Worm (Caenorhabditis elegans) whole organism, dauer: ENCODE results near the gene T11F9.22.

Source experiments
- unc-62 ChIP-seq: sonication (generic microtip); optimal IDR thresholded peaks from 2 replicates; lab custom pipeline; 2017; ENCODE audit warnings: missing biosample characterization, missing genetic modification reagents, missing genetic modification characterization

The T11F9.22 gene

DNA sequence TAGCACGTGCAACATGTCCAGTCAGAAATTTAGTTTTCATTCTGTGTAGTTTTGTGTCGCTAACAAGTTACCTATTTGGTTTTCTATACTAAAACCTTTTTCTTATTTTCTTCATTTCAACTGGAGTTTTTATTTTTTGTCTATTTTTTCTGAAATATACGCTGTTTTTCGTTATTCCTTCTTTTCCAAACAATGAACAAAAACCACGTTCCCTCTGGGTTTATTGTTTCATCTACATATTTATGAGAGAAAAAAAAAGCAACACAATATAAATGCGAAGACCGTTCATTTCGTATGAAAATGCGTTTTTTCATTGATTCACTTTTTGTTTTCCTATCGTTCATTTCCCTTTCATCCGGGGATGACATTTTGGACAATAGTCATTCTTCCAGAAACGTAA lies at the start of gene T11F9.22:
Gene T11F9.22 (plus strand): TSS at position 301 of the 400 bp plus-strand sequence.
- TF ChIP-seq unc-62 (GFP tag; lab: Kevin White, UChicago): no peak

DNA sequence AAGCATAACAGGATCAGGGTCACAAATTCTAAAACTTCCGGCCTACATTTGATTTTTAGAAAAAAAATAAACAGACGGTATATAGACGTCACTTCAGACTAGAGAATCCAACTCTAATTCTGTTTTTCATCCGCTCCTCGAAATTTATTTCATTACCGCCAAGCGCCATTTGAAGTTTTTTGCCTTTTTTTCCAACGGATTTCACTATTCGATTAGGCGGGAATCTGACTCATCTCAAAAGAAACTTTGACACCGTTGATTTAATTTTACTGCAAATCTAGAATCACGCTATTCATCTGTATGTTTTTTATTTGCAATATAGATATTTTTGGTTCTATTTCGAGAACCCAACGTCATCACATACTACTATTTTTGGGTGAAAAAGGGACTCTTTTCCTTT lies 48.7 kb upstream of the T11F9.22 start:
- TF ChIP-seq unc-62 (GFP tag; lab: Kevin White, UChicago): no peak

DNA sequence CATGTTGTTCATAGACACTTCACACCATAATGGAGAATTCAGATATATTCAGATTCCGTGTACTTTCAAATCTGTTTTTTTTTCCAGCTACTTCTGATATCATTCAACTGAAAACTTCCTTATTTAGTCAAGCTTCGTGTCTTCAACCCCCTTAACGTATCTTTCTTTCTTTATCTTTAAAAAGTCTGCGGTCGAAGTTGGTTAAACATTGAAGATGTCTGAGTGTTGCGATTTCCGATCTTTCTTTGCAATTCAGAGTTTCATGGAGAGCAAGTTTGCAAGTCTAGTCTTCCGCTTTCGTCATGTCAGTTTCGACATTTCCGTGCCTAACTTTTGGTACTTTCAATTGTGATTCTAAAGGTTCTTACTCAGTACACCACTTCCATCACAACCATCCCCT lies 44.3 kb upstream of the T11F9.22 start:
- no peak for TF ChIP-seq unc-62 (GFP tag; lab: Kevin White, UChicago)

DNA sequence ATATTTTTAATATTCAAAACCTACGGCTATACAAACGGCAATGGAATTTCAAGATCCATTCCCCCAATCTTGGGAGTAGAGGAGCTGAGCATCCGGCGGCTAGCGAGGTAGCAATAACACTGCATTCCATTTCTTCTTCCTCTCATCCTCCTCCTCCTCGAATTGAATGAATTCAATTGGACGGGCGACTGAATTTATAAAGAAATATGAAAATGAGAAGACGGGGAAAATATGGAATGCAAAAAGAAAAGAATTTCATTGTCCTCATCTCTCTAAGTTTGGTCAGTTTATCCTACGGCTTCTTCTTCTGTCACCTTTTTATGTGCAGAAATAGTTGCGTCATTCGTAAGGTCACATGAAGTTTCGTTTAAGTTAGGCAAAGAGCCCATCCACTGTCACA lies 43.1 kb upstream of the T11F9.22 start:
- TF ChIP-seq unc-62 (GFP tag; lab: Kevin White, UChicago): no peak

DNA sequence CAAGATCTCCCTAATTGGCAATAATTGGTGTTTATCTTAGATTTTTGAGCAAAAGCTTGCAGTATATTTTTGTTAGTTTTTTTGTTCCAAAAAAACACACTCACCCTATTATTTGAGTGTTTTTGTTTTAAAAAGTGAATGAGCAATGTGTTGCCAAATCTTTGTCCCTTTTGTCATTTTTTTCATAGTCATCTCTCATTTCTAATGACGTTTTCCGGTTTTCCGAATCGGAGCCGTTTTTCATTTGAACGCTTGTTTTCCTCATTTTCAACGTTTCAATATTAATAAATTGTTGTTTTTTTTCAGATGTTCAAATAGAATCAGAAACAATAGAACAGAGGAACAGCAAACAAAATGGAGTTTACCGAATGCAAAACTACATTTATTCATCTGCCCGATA lies 41.0 kb upstream of the T11F9.22 start, which contains the start of gene dmsr-1:
Gene dmsr-1 (plus strand): TSS at position 301 of the 400 bp plus-strand sequence.
- no peak for TF ChIP-seq unc-62 (GFP tag; lab: Kevin White, UChicago)

DNA sequence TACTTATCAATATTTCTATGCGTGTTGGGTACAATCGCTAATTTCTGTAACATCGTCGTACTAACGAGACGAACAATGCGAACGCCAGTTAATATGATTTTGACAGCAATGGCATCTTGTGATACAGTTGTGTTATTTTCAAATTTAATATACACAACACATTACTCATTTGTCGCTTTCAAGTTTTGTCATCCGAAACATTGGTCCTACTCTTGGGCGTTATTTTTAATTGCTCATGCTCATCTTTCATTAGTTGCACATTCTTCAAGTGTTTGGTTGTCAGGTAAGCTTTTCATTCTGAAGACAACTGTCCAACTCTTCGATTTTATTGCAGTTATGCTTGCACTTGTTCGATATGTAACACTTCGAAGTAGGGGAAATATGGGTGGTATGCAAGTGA lies 40.3 kb upstream of the T11F9.22 start:
- no peak for TF ChIP-seq unc-62 (GFP tag; lab: Kevin White, UChicago)

DNA sequence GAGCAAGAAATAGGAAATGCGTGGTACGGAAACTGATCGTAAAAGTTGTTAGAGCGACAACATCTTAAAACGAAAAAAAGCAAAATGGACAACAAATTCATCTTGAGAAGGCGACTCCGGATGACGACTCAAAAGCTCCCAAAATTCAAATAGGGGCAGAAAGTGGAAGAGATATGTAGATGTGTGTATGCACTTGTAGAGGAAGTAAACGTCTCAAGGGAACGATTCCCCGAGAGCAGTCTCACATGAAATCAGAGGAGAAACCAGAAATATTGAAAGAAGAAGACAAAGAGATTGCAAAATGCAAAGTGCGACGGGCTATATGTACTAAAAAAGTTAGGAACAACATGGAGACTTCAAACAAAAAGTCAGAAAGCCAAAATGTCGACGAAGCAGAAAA lies 36.0 kb upstream of the T11F9.22 start, which contains the start of gene F57B7.2:
Gene F57B7.2 (minus strand): TSS at position 101 of the 400 bp plus-strand sequence.
- no peak for TF ChIP-seq unc-62 (GFP tag; lab: Kevin White, UChicago)

DNA sequence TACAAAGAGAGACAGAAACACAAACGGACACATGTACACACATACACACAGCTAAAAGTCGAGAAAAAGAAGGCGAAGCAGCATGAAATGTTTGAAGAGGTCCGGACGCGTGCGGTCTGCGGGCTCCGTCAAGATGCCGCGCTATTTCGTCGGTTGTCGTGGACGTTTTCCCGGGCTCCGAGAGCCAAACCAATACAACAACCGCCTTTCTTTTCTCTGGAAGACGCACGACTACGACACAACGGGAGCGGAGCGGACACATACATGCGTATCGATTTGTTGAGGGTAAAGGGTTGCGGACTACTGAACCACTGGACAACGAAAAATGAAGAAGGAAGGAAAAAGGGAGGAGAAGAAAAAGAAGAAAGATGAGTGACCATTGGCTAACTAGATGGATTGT lies 34.1 kb upstream of the T11F9.22 start:
- TF ChIP-seq unc-62 (GFP tag; lab: Kevin White, UChicago): no peak

DNA sequence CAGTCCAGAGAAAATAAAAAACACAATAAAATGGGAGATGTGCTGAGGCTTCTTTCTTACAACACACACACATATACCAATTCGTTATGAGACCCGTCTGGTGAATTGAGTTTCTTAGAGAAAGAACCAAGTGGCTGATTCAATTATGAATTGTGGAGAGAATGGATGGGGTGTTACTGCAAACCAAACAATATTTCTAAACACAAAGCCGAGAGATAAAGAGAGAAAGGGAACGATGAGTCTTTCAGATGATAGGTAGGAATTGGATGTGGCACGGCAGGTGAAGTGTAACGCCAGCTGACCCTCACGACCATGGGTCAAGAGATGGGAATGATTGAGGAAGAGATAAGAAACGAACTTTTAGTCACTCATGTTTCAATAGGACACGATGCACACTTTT lies 33.2 kb upstream of the T11F9.22 start, which contains the start of gene mig-17:
Gene mig-17 (plus strand): TSS at position 389 of the 400 bp plus-strand sequence.
- no peak for TF ChIP-seq unc-62 (GFP tag; lab: Kevin White, UChicago)

DNA sequence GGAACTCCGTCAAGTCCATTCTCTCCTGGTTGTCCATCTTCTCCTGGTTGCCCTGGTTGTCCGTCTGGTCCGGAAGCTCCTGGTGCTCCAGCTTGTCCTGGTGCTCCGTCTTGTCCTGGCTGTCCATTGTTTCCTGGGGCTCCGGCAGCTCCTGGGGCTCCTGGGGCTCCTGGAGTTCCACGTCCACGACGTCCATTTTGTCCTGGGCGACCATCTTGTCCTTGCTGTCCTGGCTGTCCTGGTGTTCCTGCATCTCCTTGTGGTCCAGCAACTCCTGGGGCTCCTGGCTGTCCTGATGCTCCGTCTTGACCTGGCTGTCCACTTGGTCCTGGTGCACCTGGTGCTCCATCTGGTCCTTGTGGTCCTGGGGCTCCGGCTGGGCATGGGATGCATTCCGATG lies 30.1 kb upstream of the T11F9.22 start:
- TF ChIP-seq unc-62 (GFP tag; lab: Kevin White, UChicago): no peak

DNA sequence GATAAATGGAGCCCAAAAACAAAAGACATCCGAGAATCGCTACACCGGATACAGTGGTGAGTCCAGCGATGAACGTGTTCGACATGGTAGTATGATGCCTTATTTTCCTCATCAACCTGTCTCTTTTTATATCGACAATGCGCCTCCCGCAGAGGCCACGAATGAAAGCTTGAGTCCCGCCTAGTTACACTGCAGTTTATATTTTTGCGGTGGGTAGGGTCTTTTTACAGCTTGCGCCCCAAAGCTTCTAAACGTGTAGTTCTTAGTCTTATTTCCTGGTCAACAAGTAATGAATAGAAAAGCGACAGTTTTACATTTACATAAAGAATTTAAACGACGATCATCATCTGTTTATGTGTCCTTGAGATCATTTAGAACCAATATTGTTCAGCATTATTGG lies 29.2 kb upstream of the T11F9.22 start, which contains the start of gene col-156:
Gene col-156 (minus strand): TSS at position 101 of the 400 bp plus-strand sequence.
- no peak for TF ChIP-seq unc-62 (GFP tag; lab: Kevin White, UChicago)

DNA sequence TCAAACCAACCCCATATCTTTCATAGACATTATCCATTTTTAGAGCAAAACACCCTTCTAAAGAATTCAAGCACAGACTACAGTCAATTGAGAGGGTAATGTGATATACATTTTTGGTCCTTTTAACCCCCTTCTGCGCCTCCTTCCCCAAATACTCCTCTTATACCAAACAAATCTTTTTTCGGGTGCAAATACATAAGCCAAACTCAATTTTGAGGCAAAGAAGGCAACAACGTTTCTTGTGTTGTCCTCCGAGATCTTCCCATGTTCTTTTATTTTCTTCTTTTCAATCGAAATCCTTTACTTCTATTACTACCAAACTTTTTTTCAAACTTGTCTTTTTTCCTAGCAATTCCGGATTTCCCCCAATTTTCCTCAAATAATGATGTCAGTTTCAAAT lies 24.6 kb upstream of the T11F9.22 start:
- no peak for TF ChIP-seq unc-62 (GFP tag; lab: Kevin White, UChicago)

DNA sequence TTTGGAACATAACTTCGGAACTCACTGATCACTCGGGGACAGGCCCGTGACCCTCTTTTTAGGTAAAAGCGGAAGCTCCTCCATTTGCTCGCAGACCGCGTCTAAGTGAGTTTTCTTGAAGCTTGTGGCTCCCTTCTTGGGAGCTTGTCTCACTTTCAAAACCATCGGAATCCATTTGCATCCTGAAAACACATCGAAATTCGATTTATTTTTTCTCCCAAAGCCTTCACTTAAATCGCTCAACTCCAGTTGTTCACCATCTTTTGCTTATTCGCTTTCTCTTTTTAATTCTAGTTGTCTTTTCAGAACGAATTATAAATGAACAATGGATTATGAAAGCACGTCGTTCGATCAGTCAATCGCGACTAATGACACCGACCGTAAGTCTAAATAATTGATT lies 20.3 kb upstream of the T11F9.22 start, which contains the start of gene T11F9.1:
Gene T11F9.1 (plus strand): TSS at position 301 of the 400 bp plus-strand sequence.
- no peak for TF ChIP-seq unc-62 (GFP tag; lab: Kevin White, UChicago)

DNA sequence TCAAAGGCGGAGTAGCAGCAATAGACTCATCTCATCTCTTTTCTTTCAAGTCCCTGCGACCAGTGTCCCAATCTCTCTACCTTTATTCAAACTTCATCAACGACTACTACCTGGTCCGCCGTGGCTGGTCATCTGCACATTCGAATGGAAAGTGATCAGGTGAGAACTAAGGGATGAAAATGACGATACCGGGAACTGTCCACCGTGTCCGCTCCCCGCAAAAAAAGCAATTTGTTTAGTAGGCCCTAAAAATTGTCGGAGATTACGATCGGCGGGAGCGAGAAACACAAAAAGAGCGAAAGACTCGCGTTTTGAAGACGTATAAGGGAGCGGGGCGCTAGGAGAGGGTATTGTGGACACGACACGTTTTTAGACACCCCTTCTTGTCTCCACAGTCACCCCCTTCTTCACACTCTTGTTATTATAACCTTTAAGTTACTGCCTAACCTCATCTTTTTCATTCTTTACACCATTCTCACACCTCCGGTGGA lies 16.5 kb upstream of the T11F9.22 start, which contains the start of gene zipt-16:
Gene zipt-16 (plus strand): TSS at position 51 of the 491 bp plus-strand sequence.
- no peak for TF ChIP-seq unc-62 (GFP tag; lab: Kevin White, UChicago)

DNA sequence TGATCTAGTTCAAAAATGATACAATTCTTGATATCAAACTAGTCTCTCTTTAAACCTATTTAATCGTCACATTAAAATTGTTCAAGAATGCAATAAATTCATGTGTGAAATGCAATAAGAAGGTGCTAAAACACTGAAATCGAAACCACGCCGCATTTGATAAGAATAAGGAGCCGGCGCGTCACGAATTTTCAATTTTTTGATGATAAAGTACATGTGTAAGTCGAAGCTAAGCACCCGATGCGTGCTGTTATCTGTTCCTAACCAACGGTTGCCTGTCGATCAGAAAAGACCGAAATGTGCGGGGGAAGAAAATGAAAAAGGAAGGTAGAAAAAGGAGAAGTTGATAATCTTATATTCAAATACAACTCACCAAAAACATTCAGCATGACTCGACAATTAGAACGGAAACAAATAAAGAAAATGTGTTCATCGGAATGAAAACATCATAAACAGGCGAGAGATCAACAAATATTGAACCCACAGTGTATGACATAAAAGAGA lies 9.2 kb upstream of the T11F9.22 start, which contains the start of gene aat-6:
Gene aat-6 (minus strand): TSS at position 454 of the 504 bp plus-strand sequence.
- TF ChIP-seq unc-62 (GFP tag; lab: Kevin White, UChicago): no peak

DNA sequence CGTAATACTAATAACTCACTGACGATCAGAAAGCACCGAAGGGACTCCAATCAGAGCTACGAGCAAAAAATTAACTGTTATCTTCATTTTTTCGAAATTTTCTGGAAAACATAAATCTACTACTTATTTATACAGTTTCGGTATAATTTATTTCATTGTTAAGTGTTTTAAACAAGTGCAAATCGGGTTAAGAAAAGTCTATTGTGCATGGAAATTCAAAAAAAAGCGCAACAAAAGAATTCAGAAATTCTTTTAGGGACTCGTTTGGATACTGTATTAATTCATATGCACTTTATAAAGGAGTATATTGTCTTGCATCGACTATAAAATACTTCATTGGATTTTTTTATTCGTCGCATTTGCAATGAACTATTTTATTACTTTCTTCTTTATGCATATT lies 7.3 kb upstream of the T11F9.22 start, which contains the start of the genes nas-20 and nas-21:
Gene nas-20 (minus strand): TSS at position 101 of the 400 bp plus-strand sequence.
Gene nas-21 (plus strand): TSS at position 356 of the 400 bp plus-strand sequence.
- TF ChIP-seq unc-62 (GFP tag; lab: Kevin White, UChicago): no peak

DNA sequence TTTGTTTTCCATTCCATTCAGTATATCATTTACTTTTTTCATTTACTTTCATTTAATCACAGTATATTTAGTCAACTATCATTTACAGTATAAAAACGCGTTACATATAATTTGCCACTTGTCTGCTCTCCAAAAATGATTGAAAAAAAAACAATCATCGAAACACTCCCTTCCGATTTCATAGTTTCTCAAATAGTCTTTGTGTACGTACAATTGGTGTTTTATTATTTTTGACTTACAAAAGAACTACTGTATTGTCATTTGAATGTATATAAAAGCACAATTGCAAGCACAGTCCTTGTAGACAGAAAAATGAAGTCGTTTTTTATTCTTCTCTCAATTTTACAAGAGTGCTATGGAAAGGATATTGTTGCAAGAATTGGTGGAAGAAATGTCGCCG lies 5.1 kb upstream of the T11F9.22 start, which contains the start of gene nas-22:
Gene nas-22 (plus strand): TSS at position 301 of the 400 bp plus-strand sequence.
- TF ChIP-seq unc-62 (GFP tag; lab: Kevin White, UChicago): no peak
